Worm (Caenorhabditis elegans) whole organism, midembryonic: Measurements from ENCODE around the gene nep-21.

Source experiments
- T22C8.4 ChIP-seq: fragments of 200-800 bp; sonication (Bioruptor generic); IDR thresholded peaks from 2 replicates; pipeline ENCODE4 v1.3.6; 2022; ENCODE audit warnings: missing genetic modification characterization, missing compliant biosample characterization
- cog-1 ChIP-seq: sonication (generic microtip); optimal IDR thresholded peaks from 2 replicates; lab custom pipeline; 2016; ENCODE audit warnings: missing genetic modification characterization, missing compliant biosample characterization
- tab-1 ChIP-seq: fragments of 200-800 bp; sonication (Bioruptor generic); IDR thresholded peaks from 2 replicates; pipeline ENCODE4 v1.3.6; 2022; ENCODE audit warnings: missing genetic modification characterization, missing compliant biosample characterization
- ztf-29 ChIP-seq: fragments of 200-800 bp; sonication (Bioruptor generic); IDR thresholded peaks from 2 replicates; pipeline ENCODE4 v1.3.6; 2022; ENCODE audit warnings: missing genetic modification reagents, missing genetic modification characterization, missing compliant biosample characterization

DNA sequence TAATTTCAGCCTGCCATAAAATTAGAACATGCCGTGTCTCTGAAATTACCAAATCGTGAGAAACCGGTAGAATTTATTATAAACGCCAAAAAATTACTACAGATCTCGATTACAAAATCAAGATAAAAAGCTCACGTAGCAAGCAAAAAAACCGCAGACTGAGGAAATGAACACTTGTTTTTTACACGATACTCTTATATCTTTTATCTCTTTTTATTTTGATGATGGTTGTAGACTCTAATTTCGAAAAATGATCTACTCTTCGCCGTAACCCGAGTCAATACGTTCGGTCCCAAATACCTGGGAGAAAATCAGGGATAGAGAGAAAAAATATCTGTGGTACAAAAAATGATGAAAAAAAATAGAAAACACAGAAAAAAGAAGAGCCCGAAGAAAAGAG lies 3.1 kb downstream of the nep-21 start:
- TF ChIP-seq ztf-29 (GFP tag; lab: Robert Waterston, UW) (no peak), T22C8.4 (GFP tag; lab: Robert Waterston, UW) (no peak), cog-1 (tag; lab: Kevin White, UChicago) (no peak), tab-1 (no peak)
